Worm (Caenorhabditis elegans) whole organism, L3 larva: Measurements from ENCODE around the gene clp-9.

ENCODE experiments used
- R02D3.7 ChIP-seq: fragments of 150-350 bp; optimal IDR thresholded peaks from 2 replicates; lab custom pipeline; 2014; ENCODE audit warnings: missing biosample characterization, missing genetic modification characterization
- ZK546.5 ChIP-seq: sonication (generic microtip); optimal IDR thresholded peaks from 2 replicates; lab custom pipeline; 2017; ENCODE audit warnings: missing biosample characterization, missing genetic modification characterization
- ama-1 ChIP-seq: fragments of 150-350 bp; optimal IDR thresholded peaks from 2 replicates; lab custom pipeline; 2018
- ceh-16 ChIP-seq: sonication (generic microtip); optimal IDR thresholded peaks from 2 replicates; lab custom pipeline; 2017; ENCODE audit warnings: missing biosample characterization, missing genetic modification characterization
- ceh-9 ChIP-seq: sonication (generic microtip); optimal IDR thresholded peaks from 2 replicates; lab custom pipeline; 2018; ENCODE audit warnings: missing biosample characterization, missing genetic modification characterization
- egl-27 ChIP-seq: sonication (generic microtip); optimal IDR thresholded peaks from 4 replicates; lab custom pipeline; 2017; ENCODE audit warnings: missing biosample characterization, missing genetic modification reagents, missing genetic modification characterization
- elt-1 ChIP-seq: fragments of 150-350 bp; optimal IDR thresholded peaks from 2 replicates; lab custom pipeline; 2014; ENCODE audit warnings: missing biosample characterization, missing genetic modification characterization
- elt-2 ChIP-seq: sonication (generic microtip); optimal IDR thresholded peaks from 2 replicates; lab custom pipeline; 2016; ENCODE audit warnings: missing genetic modification reagents, mild to moderate bottlenecking, missing genetic modification characterization, missing compliant biosample characterization
- elt-3 ChIP-seq, 3 experiments: fragments of 150-350 bp in 1 of 3; sonication (generic microtip) in 2 of 3; optimal IDR thresholded peaks; 2 replicates in 2 of 3; 4 replicates in 1 of 3; lab custom pipeline; 2014 to 2017; ENCODE audit warnings: missing biosample characterization in 3 of 3, missing genetic modification characterization in 3 of 3
- eor-1 ChIP-seq, 2 experiments: fragments of 150-350 bp; optimal IDR thresholded peaks; 2 replicates each; lab custom pipeline; 2014 to 2018; ENCODE audit warnings: missing biosample characterization in 2 of 2, missing genetic modification characterization in 2 of 2
- fkh-10 ChIP-seq: sonication (generic microtip); optimal IDR thresholded peaks from 2 replicates; lab custom pipeline; 2017; ENCODE audit warnings: missing biosample characterization, missing genetic modification reagents, missing genetic modification characterization
- fkh-2 ChIP-seq: fragments of 150-350 bp; optimal IDR thresholded peaks from 2 replicates; lab custom pipeline; 2014; ENCODE audit warnings: missing biosample characterization, missing genetic modification reagents, missing genetic modification characterization
- fos-1 ChIP-seq: fragments of 150-350 bp; optimal IDR thresholded peaks from 2 replicates; lab custom pipeline; 2014; ENCODE audit warnings: missing biosample characterization, missing genetic modification characterization
- hmg-11 ChIP-seq: sonication (generic microtip); optimal IDR thresholded peaks from 2 replicates; lab custom pipeline; 2016; ENCODE audit warnings: missing genetic modification characterization, missing compliant biosample characterization
- jun-1 ChIP-seq: fragments of 150-350 bp; optimal IDR thresholded peaks from 2 replicates; lab custom pipeline; 2014; ENCODE audit warnings: missing biosample characterization, missing genetic modification reagents, missing genetic modification characterization
- lin-39 ChIP-seq: fragments of 150-350 bp; optimal IDR thresholded peaks from 2 replicates; lab custom pipeline; 2018; ENCODE audit warnings: missing biosample characterization, missing genetic modification reagents, missing genetic modification characterization
- lsy-12 ChIP-seq: sonication (generic microtip); optimal IDR thresholded peaks from 2 replicates; lab custom pipeline; 2016; ENCODE audit warnings: mild to moderate bottlenecking, missing genetic modification characterization, missing compliant biosample characterization
- mdl-1 ChIP-seq: fragments of 150-350 bp; optimal IDR thresholded peaks from 2 replicates; lab custom pipeline; 2014; ENCODE audit warnings: missing biosample characterization, missing genetic modification characterization
- mml-1 ChIP-seq: fragments of 150-350 bp; sonication (generic microtip); optimal IDR thresholded peaks from 3 replicates; lab custom pipeline; 2014; ENCODE audit warnings: missing biosample characterization, missing genetic modification characterization
- nhr-11 ChIP-seq: fragments of 150-350 bp; optimal IDR thresholded peaks from 2 replicates; lab custom pipeline; 2014; ENCODE audit warnings: missing biosample characterization, missing genetic modification characterization
- nhr-12 ChIP-seq: fragments of 150-350 bp; optimal IDR thresholded peaks from 2 replicates; lab custom pipeline; 2014; ENCODE audit warnings: missing biosample characterization, missing genetic modification characterization
- nhr-25 ChIP-seq: sonication (generic microtip); optimal IDR thresholded peaks from 2 replicates; lab custom pipeline; 2017; ENCODE audit warnings: missing biosample characterization, missing genetic modification characterization
- nhr-28 ChIP-seq: fragments of 150-350 bp; optimal IDR thresholded peaks from 2 replicates; lab custom pipeline; 2014; ENCODE audit warnings: missing biosample characterization, missing genetic modification characterization
- nhr-43 ChIP-seq: sonication (generic microtip); optimal IDR thresholded peaks from 2 replicates; lab custom pipeline; 2016; ENCODE audit warnings: mild to moderate bottlenecking, missing genetic modification characterization, missing compliant biosample characterization; ENCODE audit not compliant: poor library complexity, severe bottlenecking
- nhr-67 ChIP-seq: fragments of 150-350 bp; optimal IDR thresholded peaks from 2 replicates; lab custom pipeline; 2014; ENCODE audit warnings: missing biosample characterization, missing genetic modification characterization
- pha-4 ChIP-seq: fragments of 150-350 bp; optimal IDR thresholded peaks from 2 replicates; lab custom pipeline; 2014; ENCODE audit warnings: missing biosample characterization, missing genetic modification reagents, missing genetic modification characterization
- pqm-1 ChIP-seq: fragments of 150-350 bp; optimal IDR thresholded peaks from 2 replicates; lab custom pipeline; 2017; ENCODE audit warnings: missing biosample characterization, missing genetic modification characterization, inconsistent platforms
- sea-2 ChIP-seq: fragments of 150-350 bp; sonication (generic microtip); optimal IDR thresholded peaks from 4 replicates; lab custom pipeline; 2014; ENCODE audit warnings: missing biosample characterization, missing genetic modification reagents, missing genetic modification characterization
- snpc-4 ChIP-seq: fragments of 150-350 bp; optimal IDR thresholded peaks from 2 replicates; lab custom pipeline; 2014; ENCODE audit warnings: missing biosample characterization, missing genetic modification characterization
- tbx-2 ChIP-seq: sonication (generic microtip); optimal IDR thresholded peaks from 2 replicates; lab custom pipeline; 2016; ENCODE audit warnings: mild to moderate bottlenecking, missing genetic modification characterization, missing compliant biosample characterization
- unc-39 ChIP-seq: sonication (generic microtip); optimal IDR thresholded peaks from 4 replicates; lab custom pipeline; 2017; ENCODE audit warnings: missing biosample characterization, missing genetic modification characterization
- unc-62 ChIP-seq: fragments of 150-350 bp; sonication (generic microtip); optimal IDR thresholded peaks from 4 replicates; lab custom pipeline; 2014; ENCODE audit warnings: missing biosample characterization, missing genetic modification reagents, missing genetic modification characterization
- zag-1 ChIP-seq: fragments of 150-350 bp; optimal IDR thresholded peaks from 2 replicates; lab custom pipeline; 2014; ENCODE audit warnings: missing biosample characterization, missing genetic modification characterization
- ztf-11 ChIP-seq: fragments of 150-350 bp; optimal IDR thresholded peaks from 2 replicates; lab custom pipeline; 2014; ENCODE audit warnings: missing biosample characterization, missing genetic modification characterization
- ztf-4 ChIP-seq: fragments of 150-350 bp; optimal IDR thresholded peaks from 2 replicates; lab custom pipeline; 2014; ENCODE audit warnings: missing biosample characterization, missing genetic modification characterization

The clp-9 gene

DNA sequence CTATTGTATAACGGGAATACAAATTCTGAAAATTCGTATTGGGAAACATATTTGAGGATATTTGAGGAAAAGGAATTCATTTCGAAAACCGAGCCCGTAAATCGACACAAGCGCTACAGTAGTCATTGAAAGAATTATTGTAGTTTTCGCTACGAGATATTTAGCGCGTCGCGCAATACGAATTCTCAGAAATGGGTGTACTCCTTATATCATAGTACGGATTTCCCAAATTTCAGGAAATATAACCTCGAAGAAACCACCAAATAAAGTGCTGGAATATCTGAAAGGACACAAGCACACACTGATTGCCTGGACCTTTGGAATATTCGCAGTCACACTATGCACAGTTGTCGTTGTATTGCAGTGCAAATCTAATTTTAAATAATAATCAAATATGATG is 41.6 kb upstream of the clp-9 start:
- no peak for TF ChIP-seq jun-1 (tag; lab: Kevin White, UChicago)
- no peak for TF ChIP-seq pqm-1 (tag; lab: Kevin White, UChicago)
- TF ChIP-seq elt-3 (tag; optimal IDR thresholded peaks at IDR 0.05; lab: Kevin White, UChicago): no peak
- TF ChIP-seq fkh-2 (tag; lab: Kevin White, UChicago): no peak
- no peak for TF ChIP-seq fos-1 (tag; lab: Kevin White, UChicago)
- TF ChIP-seq tbx-2 (tag; lab: Kevin White, UChicago): no peak
- TF ChIP-seq fkh-10 (GFP tag; lab: Kevin White, UChicago): no peak
- no peak for TF ChIP-seq mml-1 (tag; lab: Kevin White, UChicago)

DNA sequence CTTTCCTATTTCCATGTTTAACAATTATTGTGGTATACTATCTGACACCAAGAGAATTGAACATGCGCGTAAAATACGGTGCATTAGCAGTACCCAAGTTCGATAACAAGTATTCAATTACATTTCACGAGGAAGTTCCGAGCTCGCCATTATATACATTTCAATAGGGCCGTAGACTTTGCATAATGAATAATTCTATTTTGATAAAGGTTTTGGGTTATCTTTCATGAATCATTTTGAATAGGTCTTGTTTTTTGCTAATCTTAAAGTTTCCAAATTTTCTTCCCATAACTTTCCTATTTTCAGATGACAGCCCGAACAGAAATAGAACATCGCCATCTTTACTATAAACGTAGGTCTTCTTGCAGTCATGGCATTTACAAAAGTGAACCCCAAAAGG is 40.5 kb upstream of the clp-9 start, which contains the start of gene C50H2.13:
Gene C50H2.13, plus strand, starts transcription at position 301 of the 400 bp plus-strand sequence.
- TF ChIP-seq sea-2 (GFP tag; lab: Kevin White, UChicago) (no peak), elt-2 (tag; lab: Kevin White, UChicago) (no peak), fkh-10 (GFP tag; lab: Kevin White, UChicago) (no peak)

DNA sequence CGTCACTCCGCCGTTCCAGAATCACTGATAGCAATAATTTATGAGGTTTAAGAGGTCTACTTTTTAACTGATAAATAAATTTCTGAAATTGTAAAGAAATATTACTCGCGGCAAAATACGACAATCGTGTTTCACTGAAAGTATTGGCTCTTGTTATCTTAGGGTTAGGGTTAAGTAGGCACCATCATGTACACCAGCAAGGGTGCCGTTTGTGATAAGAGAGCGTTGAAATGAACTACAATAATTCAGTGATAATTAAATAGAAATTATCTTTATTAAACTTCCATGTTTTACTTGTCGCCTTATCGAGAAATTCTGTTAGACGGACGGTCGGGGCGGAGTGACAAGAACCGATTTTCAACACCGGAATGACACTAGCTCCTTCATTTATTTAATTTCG is 39.9 kb upstream of the clp-9 start:
- no peak for TF ChIP-seq nhr-67
- no peak for TF ChIP-seq nhr-25 (tag; lab: Kevin White, UChicago)
- TF ChIP-seq elt-2 (tag; lab: Kevin White, UChicago): peak; percentile 97
- peak; percentile 76 for TF ChIP-seq pqm-1 (tag; lab: Kevin White, UChicago)
- TF ChIP-seq pha-4 (tag; lab: Kevin White, UChicago): peak; percentile 4
- TF ChIP-seq nhr-12 (tag; lab: Kevin White, UChicago): no peak
- TF ChIP-seq egl-27 (tag; lab: Kevin White, UChicago): no peak
- TF ChIP-seq lin-39 (tag; lab: Kevin White, UChicago): no peak
- no peak for TF ChIP-seq unc-62 (GFP tag; lab: Kevin White, UChicago)
- TF ChIP-seq zag-1: no peak
- TF ChIP-seq R02D3.7 (tag; lab: Kevin White, UChicago): no peak
- no peak for TF ChIP-seq ceh-9 (tag; lab: Kevin White, UChicago)
- no peak for TF ChIP-seq unc-39 (tag; lab: Kevin White, UChicago)
- no peak for TF ChIP-seq ceh-16 (tag; lab: Kevin White, UChicago)
- TF ChIP-seq hmg-11 (tag; lab: Kevin White, UChicago): no peak
- no peak for TF ChIP-seq fos-1 (tag; lab: Kevin White, UChicago)
- peak; percentile 64 for TF ChIP-seq jun-1 (tag; lab: Kevin White, UChicago)
- no peak for TF ChIP-seq ztf-11 (tag; lab: Kevin White, UChicago)

DNA sequence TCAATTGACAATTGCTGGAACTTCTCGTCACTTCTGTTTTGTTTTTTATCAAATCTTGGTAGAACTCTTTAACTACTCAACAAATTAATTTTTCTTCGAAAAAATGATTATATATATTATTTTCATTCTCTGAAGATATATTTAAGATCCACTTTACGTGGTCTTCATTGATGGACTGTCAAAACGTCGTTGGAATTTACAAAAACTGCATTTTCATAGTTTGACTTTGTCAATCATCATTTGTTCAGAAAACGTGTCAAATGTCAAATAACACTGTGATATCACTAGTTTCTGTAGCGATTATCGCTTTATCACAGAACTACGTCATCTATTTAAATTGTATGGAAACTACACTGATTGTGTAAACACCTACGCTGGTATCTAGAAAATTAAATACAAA is 38.6 kb upstream of the clp-9 start:
- TF ChIP-seq ama-1 (no peak), mdl-1 (tag; lab: Kevin White, UChicago) (no peak), fkh-10 (GFP tag; lab: Kevin White, UChicago) (no peak), pqm-1 (tag; lab: Kevin White, UChicago) (peak; percentile 25), elt-2 (tag; lab: Kevin White, UChicago) (peak; percentile 41)

DNA sequence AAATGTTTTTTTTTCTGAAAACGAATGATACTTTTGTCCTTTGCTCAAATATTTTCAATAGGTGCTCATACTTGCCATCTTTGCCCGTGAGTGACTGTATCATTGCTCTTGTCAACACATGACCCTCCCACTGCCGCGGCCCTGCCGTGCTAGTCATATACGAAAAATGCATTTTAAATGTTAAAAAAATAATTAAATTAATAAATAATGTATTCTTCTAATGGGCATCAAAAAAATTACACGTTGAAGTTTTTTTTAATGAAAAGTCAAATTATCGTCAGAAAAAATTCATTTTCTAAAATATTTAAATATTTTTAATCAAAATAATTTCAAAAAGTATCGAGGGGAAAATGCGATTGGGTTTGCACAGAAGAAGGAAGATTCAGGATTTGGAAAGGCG is 36.7 kb upstream of the clp-9 start, which contains the start of gene C50H2.7:
Gene C50H2.7, plus strand, starts transcription at position 301 of the 400 bp plus-strand sequence.
- TF ChIP-seq mml-1 (tag; lab: Kevin White, UChicago) (no peak), nhr-43 (tag; lab: Kevin White, UChicago) (no peak), ZK546.5 (no peak), lsy-12 (no peak), pqm-1 (tag; lab: Kevin White, UChicago) (no peak), ztf-4 (no peak), elt-1 (tag; lab: Kevin White, UChicago) (no peak), snpc-4 (no peak), lin-39 (tag; lab: Kevin White, UChicago) (no peak), nhr-25 (tag; lab: Kevin White, UChicago) (no peak), nhr-12 (tag; lab: Kevin White, UChicago) (no peak), elt-2 (tag; lab: Kevin White, UChicago) (no peak), ama-1 (no peak), nhr-28 (tag; lab: Kevin White, UChicago) (no peak), nhr-11 (no peak), sea-2 (GFP tag; lab: Kevin White, UChicago) (no peak), eor-1 (tag; optimal IDR thresholded peaks at IDR 0.05; lab: Kevin White, UChicago) (no peak)
